Worm (Caenorhabditis elegans) whole organism, L3 larva: ENCODE results near the gene F21D5.4.

Experiments used
- aly-2 ChIP-seq: fragments of 150-350 bp; optimal IDR thresholded peaks from 2 replicates; lab custom pipeline; 2014; ENCODE audit warnings: missing biosample characterization, missing genetic modification characterization
- ceh-9 ChIP-seq: sonication (generic microtip); optimal IDR thresholded peaks from 2 replicates; lab custom pipeline; 2018; ENCODE audit warnings: missing biosample characterization, missing genetic modification characterization
- nhr-67 ChIP-seq: fragments of 150-350 bp; optimal IDR thresholded peaks from 2 replicates; lab custom pipeline; 2014; ENCODE audit warnings: missing biosample characterization, missing genetic modification characterization
- nhr-76 ChIP-seq: fragments of 150-350 bp; sonication (generic microtip); optimal IDR thresholded peaks from 5 replicates; lab custom pipeline; 2014; ENCODE audit warnings: missing biosample characterization, missing genetic modification characterization
- pha-4 ChIP-seq: fragments of 150-350 bp; optimal IDR thresholded peaks from 2 replicates; lab custom pipeline; 2014; ENCODE audit warnings: missing biosample characterization, missing genetic modification reagents, missing genetic modification characterization
- snpc-4 ChIP-seq: fragments of 150-350 bp; optimal IDR thresholded peaks from 2 replicates; lab custom pipeline; 2014; ENCODE audit warnings: missing biosample characterization, missing genetic modification characterization

DNA sequence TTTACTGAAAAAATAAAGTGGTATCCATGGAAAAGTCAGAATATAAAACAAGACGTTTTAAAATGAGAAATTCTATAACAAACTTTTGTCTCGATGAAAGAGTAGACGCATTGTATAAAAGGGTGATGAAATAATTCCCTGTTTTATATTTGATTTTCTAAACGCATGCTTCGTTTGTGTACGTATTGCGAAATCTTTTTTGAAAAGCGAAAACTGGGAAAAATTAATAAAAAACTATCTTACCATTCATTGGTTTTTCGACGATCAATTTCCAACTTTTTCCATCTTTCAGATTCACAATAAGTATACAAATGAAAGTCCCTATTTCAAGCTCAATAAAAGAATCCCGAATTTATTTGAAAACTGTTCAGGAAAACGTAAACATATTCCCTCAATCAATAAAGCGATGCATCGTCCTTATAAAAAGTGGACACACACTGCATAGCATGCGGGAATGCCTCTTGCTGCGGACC, 47.0 kb downstream of the F21D5.4 start, which contains the start of gene C33D9.13:
- TF ChIP-seq ceh-9 (tag; lab: Kevin White, UChicago) = no peak
- no peak for TF ChIP-seq nhr-67 (tag; lab: Kevin White, UChicago)
- no peak for TF ChIP-seq nhr-76
- TF ChIP-seq snpc-4 (tag; lab: Kevin White, UChicago) = no peak
- peak; percentile 21 for TF ChIP-seq pha-4 (tag; lab: Kevin White, UChicago)
- no peak for TF ChIP-seq aly-2
